Worm (Caenorhabditis elegans) whole organism, L1 larva: ENCODE data around the gene gcc-2.

Source experiments
- ama-1 ChIP-seq: fragments of 150-350 bp; optimal IDR thresholded peaks from 2 replicates; lab custom pipeline; 2014
- dpl-1 ChIP-seq, 3 experiments: fragments of 150-350 bp in 2 of 3; sonication (generic microtip) in 1 of 3; optimal IDR thresholded peaks; 2 replicates each; lab custom pipeline; 2014 to 2017; ENCODE audit warnings: missing biosample characterization in 3 of 3, missing genetic modification characterization in 3 of 3, missing genetic modification reagents in 3 of 3
- elt-2 ChIP-seq: sonication (generic microtip); optimal IDR thresholded peaks from 2 replicates; lab custom pipeline; 2016; ENCODE audit warnings: missing genetic modification characterization, mild to moderate bottlenecking, inconsistent platforms, missing compliant biosample characterization, missing genetic modification reagents
- fkh-10 ChIP-seq: sonication (generic microtip); optimal IDR thresholded peaks from 2 replicates; lab custom pipeline; 2017; ENCODE audit warnings: missing biosample characterization, missing genetic modification reagents, missing genetic modification characterization
- isw-1 ChIP-seq: fragments of 200-800 bp; sonication (Bioruptor generic); IDR thresholded peaks from 2 replicates; pipeline ENCODE4 v1.3.6; 2022; ENCODE audit warnings: missing genetic modification characterization, missing compliant biosample characterization
- jun-1 ChIP-seq: fragments of 150-350 bp; optimal IDR thresholded peaks from 2 replicates; lab custom pipeline; 2014; ENCODE audit warnings: missing biosample characterization, missing genetic modification reagents, missing genetic modification characterization
- lin-15B ChIP-seq: fragments of 150-350 bp; sonication (generic microtip); optimal IDR thresholded peaks from 3 replicates; lab custom pipeline; 2014; ENCODE audit warnings: missing biosample characterization, missing genetic modification characterization
- lsy-2 ChIP-seq, 2 experiments: fragments of 150-350 bp; optimal IDR thresholded peaks; 2 replicates each; lab custom pipeline; 2014; ENCODE audit warnings: missing biosample characterization in 2 of 2, missing genetic modification characterization in 2 of 2
- nhr-11 ChIP-seq: fragments of 150-350 bp; optimal IDR thresholded peaks from 2 replicates; lab custom pipeline; 2014; ENCODE audit warnings: missing biosample characterization, missing genetic modification characterization
- sox-4 ChIP-seq: sonication (generic microtip); optimal IDR thresholded peaks from 2 replicates; lab custom pipeline; 2016; ENCODE audit warnings: missing genetic modification characterization, missing compliant biosample characterization
- tbx-2 ChIP-seq: sonication (generic microtip); optimal IDR thresholded peaks from 2 replicates; lab custom pipeline; 2016; ENCODE audit warnings: missing genetic modification characterization, missing compliant biosample characterization
- unc-62 ChIP-seq: fragments of 150-350 bp; optimal IDR thresholded peaks from 2 replicates; lab custom pipeline; 2014; ENCODE audit warnings: missing biosample characterization, missing genetic modification reagents, missing genetic modification characterization

DNA sequence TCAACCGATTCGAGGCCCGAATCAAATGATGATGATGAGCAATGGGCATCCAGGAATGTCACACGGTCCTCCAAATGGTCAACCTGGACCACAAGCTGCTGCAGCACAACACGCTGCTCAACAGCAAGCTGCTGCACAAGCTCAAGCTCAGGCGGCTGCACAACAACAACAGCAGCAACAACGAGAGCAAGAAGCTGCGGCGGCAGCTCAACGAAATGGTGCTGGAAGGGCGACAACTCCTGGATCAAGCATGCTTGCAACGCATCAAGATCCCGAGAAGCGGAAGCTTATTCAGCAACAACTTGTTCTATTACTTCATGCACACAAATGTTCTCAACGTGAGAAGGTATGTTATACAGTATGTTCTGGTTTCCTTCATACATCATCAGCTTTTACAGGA, 6.1 kb upstream of the gcc-2 start:
- TF ChIP-seq lin-15B (tag; lab: Kevin White, UChicago) = no peak
- TF ChIP-seq fkh-10 (GFP tag; lab: Kevin White, UChicago) = no peak
- no peak for TF ChIP-seq elt-2 (tag; lab: Kevin White, UChicago)
- no peak for TF ChIP-seq unc-62 (GFP tag; lab: Kevin White, UChicago)
- no peak for TF ChIP-seq lsy-2 (tag; optimal IDR thresholded peaks at IDR 0.05; lab: Kevin White, UChicago)
- no peak for TF ChIP-seq dpl-1 (GFP tag; optimal IDR thresholded peaks at IDR 0.05; lab: Kevin White, UChicago)
- no peak for TF ChIP-seq ama-1 (lab: Kevin White, UChicago)
- TF ChIP-seq tbx-2 = no peak
- no peak for TF ChIP-seq isw-1 (GFP tag; lab: Robert Waterston, UW)
- no peak for TF ChIP-seq nhr-11 (tag; lab: Kevin White, UChicago)
- no peak for TF ChIP-seq jun-1 (tag; lab: Kevin White, UChicago)
- TF ChIP-seq sox-4 (tag; lab: Kevin White, UChicago) = no peak
